1 worm cellular context compared by ENCODE assay signal in the genomic region with DNA sequence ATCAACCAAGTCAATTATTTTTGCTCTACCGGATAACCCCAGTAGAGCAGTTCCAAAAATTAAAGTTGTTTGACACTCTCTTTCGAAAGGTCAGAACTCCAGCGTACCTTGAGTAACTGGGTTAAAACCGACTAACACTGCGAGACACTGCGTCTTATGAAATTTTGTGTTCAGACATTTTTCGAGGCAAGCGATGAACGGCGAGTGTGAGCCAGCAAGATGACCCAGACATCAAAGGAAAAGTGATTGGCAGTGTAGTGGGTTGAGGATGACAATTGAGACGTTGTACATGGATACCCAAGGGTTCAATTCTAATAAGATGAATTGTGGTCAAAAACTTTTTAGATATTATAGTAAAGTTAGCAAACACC.
A peak's percentile ranks its signal among the peaks of the same experiment; 100 is the strongest.
TF ChIP-seq lines count a peak whose summit lies in the region.

No protein-coding gene starts in this region.

TF ChIP-seq in whole organism, L1 larva, 84 proteins besides CTCF, POLR2A, EP300 and RAD21 (continued from another document):
- TF ChIP-seq dpl-1 (GFP tag; optimal IDR thresholded peaks at IDR 0.05; lab: Kevin White, UChicago), result peak; percentile 11 to 47 (median 25)
- no peak for TF ChIP-seq egl-13 (tag; optimal IDR thresholded peaks at IDR 0.05; lab: Kevin White, UChicago)
- no peak for TF ChIP-seq grh-1 (GFP tag; IDR thresholded peaks at IDR 0.05; lab: Robert Waterston, UW)
- no peak for TF ChIP-seq isw-1 (GFP tag; IDR thresholded peaks at IDR 0.05; lab: Robert Waterston, UW)
- peak; percentile 82 for TF ChIP-seq nhr-19 (GFP tag; conservative IDR thresholded peaks at IDR 0.05; lab: Robert Waterston, UW)
- no peak for TF ChIP-seq ceh-88 (GFP tag; IDR thresholded peaks at IDR 0.05; lab: Robert Waterston, UW)
- no peak for TF ChIP-seq zag-1 (tag; optimal IDR thresholded peaks at IDR 0.05; lab: Kevin White, UChicago)
- no peak for TF ChIP-seq sptf-1 (tag; optimal IDR thresholded peaks at IDR 0.05; lab: Kevin White, UChicago)
- no peak for TF ChIP-seq nhr-28 (tag; optimal IDR thresholded peaks at IDR 0.05; lab: Kevin White, UChicago)
- TF ChIP-seq sox-4 (tag; optimal IDR thresholded peaks at IDR 0.05; lab: Kevin White, UChicago), result no peak
- TF ChIP-seq tbx-2 (tag; optimal IDR thresholded peaks at IDR 0.05; lab: Kevin White, UChicago), result no peak
- peak; percentile 66 for TF ChIP-seq nhr-85 (tag; lab: Kevin White, UChicago)
- no peak for TF ChIP-seq tlp-1 (tag; optimal IDR thresholded peaks at IDR 0.05; lab: Kevin White, UChicago)
- TF ChIP-seq unc-30 (tag; optimal IDR thresholded peaks at IDR 0.05; lab: Kevin White, UChicago), result no peak
